Worm (Caenorhabditis elegans): Measurements from ENCODE around the gene C31E10.6.

C31E10.6 gene

DNA sequence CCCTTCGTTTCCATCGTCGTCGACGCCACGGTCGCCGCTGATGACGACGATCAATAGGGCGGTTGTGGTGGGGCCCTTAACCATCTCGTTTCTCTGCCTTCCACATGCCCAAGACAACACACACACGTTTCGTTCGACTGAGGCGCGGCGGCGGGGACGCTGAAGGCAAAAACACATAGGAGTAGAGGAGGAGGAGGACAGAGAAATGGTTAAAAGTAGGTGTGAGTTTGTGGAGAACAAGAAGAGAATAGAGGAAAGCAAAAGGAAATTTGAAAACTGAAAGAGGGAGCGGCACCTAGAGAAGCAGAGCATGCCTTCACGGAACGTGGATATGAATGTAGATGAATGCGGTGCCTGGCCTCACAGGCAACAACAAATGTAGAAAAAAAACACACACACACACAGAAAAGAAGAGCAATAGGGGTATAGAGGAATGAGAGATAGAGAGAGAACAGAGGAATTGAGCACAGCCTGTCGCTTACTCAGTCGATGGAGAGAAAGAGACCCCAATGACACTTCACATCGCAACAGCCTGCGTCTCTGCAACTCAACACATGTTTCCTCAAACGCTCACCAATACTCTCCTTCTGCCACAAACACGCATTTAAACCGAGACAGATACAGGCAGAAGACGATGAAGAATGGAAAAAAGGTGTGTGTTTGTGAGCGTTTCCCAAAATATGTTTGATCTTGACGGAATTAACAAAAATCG, 26.7 kb upstream of the C31E10.6 start (continued):
- TF ChIP-seq nhr-76 (tag; optimal IDR thresholded peaks at IDR 0.05), result no peak
- peak; percentile 42 for TF ChIP-seq nhr-90 (tag; optimal IDR thresholded peaks at IDR 0.05; ENCODE audit: poor library complexity)
- peak; percentile 61 for TF ChIP-seq mep-1 (tag; optimal IDR thresholded peaks at IDR 0.05)
- peak; percentile 68 for TF ChIP-seq tbx-2 (tag; optimal IDR thresholded peaks at IDR 0.05)
- TF ChIP-seq unc-86 (tag; optimal IDR thresholded peaks at IDR 0.05), result peak; percentile 80
- peak; percentile 3 for TF ChIP-seq lin-39 (tag; optimal IDR thresholded peaks at IDR 0.05)
- TF ChIP-seq ceh-88 (GFP tag; IDR thresholded peaks at IDR 0.05), result peak; percentile 55; the same call in 1 of the 2 replicates
- TF ChIP-seq efl-1 (optimal IDR thresholded peaks at IDR 0.05), result peak; percentile 44 to 61
- TF ChIP-seq efl-1 (GFP tag; optimal IDR thresholded peaks at IDR 0.05 in 1 of 2), result peak in 1 of 2 experiments; percentile 86
- TF ChIP-seq aly-2 (tag; optimal IDR thresholded peaks at IDR 0.05), result peak; percentile 80
- peak; percentile 30 to 50 (median 49) for TF ChIP-seq ceh-82 (tag; optimal IDR thresholded peaks at IDR 0.05)
- no peak for TF ChIP-seq lin-15B (tag; optimal IDR thresholded peaks at IDR 0.05)
- TF ChIP-seq fkh-4 (tag; optimal IDR thresholded peaks at IDR 0.05; ENCODE audit: borderline replicate concordance), result no peak

DNA sequence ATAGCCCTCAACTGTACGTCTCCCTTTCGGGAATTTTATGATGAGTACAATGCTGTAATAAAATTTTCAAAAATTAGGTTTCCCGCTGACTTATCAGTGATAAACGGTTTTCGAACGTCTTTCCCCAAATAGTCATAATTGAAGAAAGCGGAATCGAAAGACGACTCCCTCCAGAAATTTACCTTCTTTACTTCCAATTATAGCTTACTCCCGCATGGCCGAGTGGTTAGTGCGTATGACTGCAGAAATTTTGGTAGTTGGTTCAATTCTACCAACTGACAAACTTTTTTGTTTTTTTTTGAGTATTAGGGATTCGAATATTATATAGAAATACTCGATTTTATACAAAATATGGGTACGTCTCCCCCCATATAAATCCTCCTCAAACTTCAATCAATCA, 23.1 kb upstream of the C31E10.6 start:
- TF ChIP-seq nhr-19 (GFP tag; conservative IDR thresholded peaks at IDR 0.05), result peak; percentile 29; the same call in 1 of the 2 replicates

DNA sequence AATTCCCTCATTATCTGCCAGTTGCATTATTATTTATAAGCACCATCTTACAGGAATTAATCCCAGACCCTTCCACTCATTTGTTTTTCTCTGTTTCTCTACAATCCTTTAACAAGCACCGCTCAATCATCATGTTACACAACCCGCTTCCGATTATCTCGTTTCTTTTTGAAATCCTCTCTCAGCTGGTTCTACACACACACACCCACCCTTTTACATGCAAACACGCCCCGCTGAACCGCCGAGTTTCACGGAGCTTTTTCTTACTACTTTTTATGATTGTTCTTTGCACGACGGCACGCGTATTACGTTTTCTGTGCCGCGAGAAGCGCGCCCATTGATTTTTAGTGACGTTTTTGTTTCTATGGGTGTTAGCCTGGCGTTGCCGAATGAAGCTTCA, 22.4 kb upstream of the C31E10.6 start:
- peak; percentile 27 for TF ChIP-seq skn-1 (tag; optimal IDR thresholded peaks at IDR 0.05)
- TF ChIP-seq nhr-11 (tag; optimal IDR thresholded peaks at IDR 0.05), result no peak
- TF ChIP-seq nhr-84 (tag; optimal IDR thresholded peaks at IDR 0.05), result no peak
- TF ChIP-seq lin-35 (GFP tag; optimal IDR thresholded peaks at IDR 0.05), result peak in 1 of 2 experiments; percentile 42
- peak; percentile 51 for TF ChIP-seq unc-130 (tag; optimal IDR thresholded peaks at IDR 0.05)
- TF ChIP-seq blmp-1 (tag; optimal IDR thresholded peaks at IDR 0.05), result no peak
- no peak for TF ChIP-seq Y116A8C.19 (tag; optimal IDR thresholded peaks at IDR 0.05; ENCODE audit: borderline replicate concordance)
- TF ChIP-seq xbp-1 (tag; optimal IDR thresholded peaks at IDR 0.05), result peak; percentile 28
- no peak for TF ChIP-seq ceh-90 (tag; optimal IDR thresholded peaks at IDR 0.05)
- peak; percentile 45 for TF ChIP-seq lin-13 (GFP tag; optimal IDR thresholded peaks at IDR 0.05)
- no peak for TF ChIP-seq egl-27 (tag; optimal IDR thresholded peaks at IDR 0.05)
- TF ChIP-seq nhr-47 (tag; optimal IDR thresholded peaks at IDR 0.05), result peak; percentile 63
- no peak for TF ChIP-seq sup-37 (GFP tag; optimal IDR thresholded peaks at IDR 0.05)
- no peak for TF ChIP-seq mab-9 (GFP tag; IDR thresholded peaks at IDR 0.05)
- no peak for TF ChIP-seq zip-4 (GFP tag; optimal IDR thresholded peaks at IDR 0.05)
- no peak for TF ChIP-seq C34B4.2 (tag; optimal IDR thresholded peaks at IDR 0.05)
- peak; percentile 91 for TF ChIP-seq lin-14 (GFP tag; optimal IDR thresholded peaks at IDR 0.05)
- peak; percentile 16 for TF ChIP-seq unc-86 (tag; optimal IDR thresholded peaks at IDR 0.05)
- no peak for TF ChIP-seq ceh-8 (GFP tag; optimal IDR thresholded peaks at IDR 0.05)
- TF ChIP-seq mdl-1 (tag; optimal IDR thresholded peaks at IDR 0.05), result peak in 1 of 2 experiments; percentile 8
- peak; percentile 5 for TF ChIP-seq C16A3.4 (tag; optimal IDR thresholded peaks at IDR 0.05)
- peak in 1 of 3 experiments; percentile 61 for TF ChIP-seq ceh-82 (tag; optimal IDR thresholded peaks at IDR 0.05)
- peak; percentile 61 for TF ChIP-seq mep-1 (tag; optimal IDR thresholded peaks at IDR 0.05)
- TF ChIP-seq tbx-2 (tag; optimal IDR thresholded peaks at IDR 0.05), result peak; percentile 59
- no peak for TF ChIP-seq unc-62 (GFP tag; optimal IDR thresholded peaks at IDR 0.05)
- peak; percentile 80 for TF ChIP-seq nhr-71 (tag; optimal IDR thresholded peaks at IDR 0.05)
- TF ChIP-seq efl-3 (GFP tag; optimal IDR thresholded peaks at IDR 0.05), result no peak
- peak; percentile 58 for TF ChIP-seq swsn-7 (tag; optimal IDR thresholded peaks at IDR 0.05)
- TF ChIP-seq elt-2 (tag; optimal IDR thresholded peaks at IDR 0.05), result no peak
- peak; percentile 86 for TF ChIP-seq fkh-8 (tag; optimal IDR thresholded peaks at IDR 0.05)
- TF ChIP-seq lin-39 (tag; optimal IDR thresholded peaks at IDR 0.05), result peak; percentile 11
- TF ChIP-seq hpl-2 (GFP tag; optimal IDR thresholded peaks at IDR 0.05), result no peak
- peak; percentile 63 for TF ChIP-seq snu-23 (GFP tag; optimal IDR thresholded peaks at IDR 0.05)
- peak in 1 of 3 experiments; percentile 4 for TF ChIP-seq dpl-1 (GFP tag; optimal IDR thresholded peaks at IDR 0.05)
- peak; percentile 21 for TF ChIP-seq sox-4 (tag; optimal IDR thresholded peaks at IDR 0.05)
- peak; percentile 83 for TF ChIP-seq nhr-19 (GFP tag; conservative IDR thresholded peaks at IDR 0.05)
- TF ChIP-seq rnt-1 (tag; optimal IDR thresholded peaks at IDR 0.05), result peak; percentile 74
- TF ChIP-seq snpc-4 (tag; optimal IDR thresholded peaks at IDR 0.05), result no peak
- TF ChIP-seq lsy-2 (tag; optimal IDR thresholded peaks at IDR 0.05), result peak; percentile 38 to 55
